Worm (Caenorhabditis elegans) whole organism, L1 larva: ENCODE results near the gene R151.8.

Experiments
- C16A3.4 ChIP-seq: fragments of 150-350 bp; optimal IDR thresholded peaks from 2 replicates; lab custom pipeline; 2014; ENCODE audit warnings: missing biosample characterization, missing genetic modification characterization
- F16B12.6 ChIP-seq: fragments of 150-350 bp; optimal IDR thresholded peaks from 2 replicates; lab custom pipeline; 2014; ENCODE audit warnings: missing biosample characterization, missing genetic modification characterization
- aly-2 ChIP-seq: fragments of 150-350 bp; optimal IDR thresholded peaks from 2 replicates; lab custom pipeline; 2014; ENCODE audit warnings: missing biosample characterization, missing genetic modification characterization
- ceh-63 ChIP-seq: fragments of 200-800 bp; sonication (Bioruptor generic); optimal IDR thresholded peaks from 2 replicates; lab custom pipeline; 2018; ENCODE audit warnings: mild to moderate bottlenecking, missing genetic modification characterization, missing compliant biosample characterization
- ceh-8 ChIP-seq: fragments of 200-800 bp; sonication (Bioruptor generic); optimal IDR thresholded peaks from 2 replicates; lab custom pipeline; 2018; ENCODE audit warnings: mild to moderate bottlenecking, missing genetic modification characterization, moderate library complexity, missing compliant biosample characterization
- ces-1 ChIP-seq: fragments of 150-350 bp; optimal IDR thresholded peaks from 2 replicates; lab custom pipeline; 2014; ENCODE audit warnings: missing biosample characterization, missing genetic modification reagents, missing genetic modification characterization
- efl-1 ChIP-seq, 4 experiments: fragments of 150-350 bp; optimal IDR thresholded peaks in 3 of 4; peaks in 1 of 4; 1 replicate in 1 of 4; 2 replicates in 3 of 4; lab custom pipeline; 2014; ENCODE audit warnings: missing biosample characterization in 2 of 4, missing genetic modification characterization in 2 of 4, missing genetic modification reagents in 2 of 4
- efl-3 ChIP-seq: fragments of 200-800 bp; sonication (Bioruptor generic); optimal IDR thresholded peaks from 2 replicates; lab custom pipeline; 2018; ENCODE audit warnings: mild to moderate bottlenecking, missing genetic modification characterization, missing compliant biosample characterization
- egl-13 ChIP-seq: sonication (generic microtip); optimal IDR thresholded peaks from 2 replicates; lab custom pipeline; 2016; ENCODE audit warnings: missing genotype, missing genetic modification reagents, missing genetic modification characterization, missing compliant biosample characterization
- fkh-10 ChIP-seq: sonication (generic microtip); optimal IDR thresholded peaks from 2 replicates; lab custom pipeline; 2017; ENCODE audit warnings: missing biosample characterization, missing genetic modification reagents, missing genetic modification characterization
- fos-1 ChIP-seq: fragments of 150-350 bp; optimal IDR thresholded peaks from 2 replicates; lab custom pipeline; 2014; ENCODE audit warnings: missing biosample characterization, missing genetic modification characterization
- hlh-17 ChIP-seq: fragments of 200-800 bp; sonication (Bioruptor generic); optimal IDR thresholded peaks from 2 replicates; lab custom pipeline; 2018; ENCODE audit warnings: missing genetic modification characterization, mild to moderate bottlenecking, missing compliant biosample characterization, moderate library complexity, borderline replicate concordance
- hpl-2 ChIP-seq: fragments of 150-350 bp; optimal IDR thresholded peaks from 2 replicates; lab custom pipeline; 2014; ENCODE audit warnings: missing biosample characterization, missing genetic modification reagents, missing genetic modification characterization
- irx-1 ChIP-seq: sonication (generic microtip); optimal IDR thresholded peaks from 2 replicates; lab custom pipeline; 2016; ENCODE audit warnings: missing genetic modification characterization, missing compliant biosample characterization
- jun-1 ChIP-seq: fragments of 150-350 bp; optimal IDR thresholded peaks from 2 replicates; lab custom pipeline; 2014; ENCODE audit warnings: missing biosample characterization, missing genetic modification reagents, missing genetic modification characterization
- lin-13 ChIP-seq: fragments of 150-350 bp; optimal IDR thresholded peaks from 2 replicates; lab custom pipeline; 2014; ENCODE audit warnings: missing biosample characterization, missing genetic modification reagents, missing genetic modification characterization
- lin-35 ChIP-seq, 2 experiments: fragments of 150-350 bp; optimal IDR thresholded peaks; 2 replicates each; lab custom pipeline; 2014; ENCODE audit warnings: missing biosample characterization in 2 of 2, missing genetic modification characterization in 2 of 2, missing genetic modification reagents in 2 of 2
- lin-39 ChIP-seq: fragments of 150-350 bp; optimal IDR thresholded peaks from 2 replicates; lab custom pipeline; 2014; ENCODE audit warnings: missing biosample characterization, missing genetic modification reagents, missing genetic modification characterization
- lsy-2 ChIP-seq, 2 experiments: fragments of 150-350 bp; optimal IDR thresholded peaks; 2 replicates each; lab custom pipeline; 2014; ENCODE audit warnings: missing biosample characterization in 2 of 2, missing genetic modification characterization in 2 of 2
- mab-9 ChIP-seq: fragments of 200-800 bp; sonication (Bioruptor generic); IDR thresholded peaks from 2 replicates; pipeline ENCODE4 v1.3.6; 2022; ENCODE audit warnings: missing genetic modification reagents, missing genetic modification characterization, missing compliant biosample characterization
- mef-2 ChIP-seq: fragments of 150-350 bp; optimal IDR thresholded peaks from 2 replicates; lab custom pipeline; 2014; ENCODE audit warnings: missing biosample characterization, missing genetic modification characterization
- nhr-28 ChIP-seq: fragments of 150-350 bp; optimal IDR thresholded peaks from 2 replicates; lab custom pipeline; 2014; ENCODE audit warnings: missing biosample characterization, missing genetic modification characterization
- nhr-47 ChIP-seq: sonication (generic microtip); optimal IDR thresholded peaks from 2 replicates; lab custom pipeline; 2016; ENCODE audit warnings: mild to moderate bottlenecking, missing genetic modification characterization, moderate library complexity, missing compliant biosample characterization
- nhr-76 ChIP-seq: sonication (generic microtip); optimal IDR thresholded peaks from 2 replicates; lab custom pipeline; 2017; ENCODE audit warnings: missing biosample characterization, missing genetic modification characterization
- nhr-77 ChIP-seq: fragments of 150-350 bp; optimal IDR thresholded peaks from 2 replicates; lab custom pipeline; 2014; ENCODE audit warnings: missing biosample characterization, missing genetic modification characterization
- nhr-90 ChIP-seq: sonication (generic microtip); optimal IDR thresholded peaks from 2 replicates; lab custom pipeline; 2016; ENCODE audit warnings: mild to moderate bottlenecking, missing genetic modification characterization, missing compliant biosample characterization; ENCODE audit not compliant: poor library complexity
- pag-3 ChIP-seq: sonication (generic microtip); optimal IDR thresholded peaks from 2 replicates; lab custom pipeline; 2017; ENCODE audit warnings: missing genetic modification characterization, mild to moderate bottlenecking, missing compliant biosample characterization, antibody characterized with exemption, borderline replicate concordance; ENCODE audit not compliant: insufficient read depth
- pqm-1 ChIP-seq: sonication (generic microtip); optimal IDR thresholded peaks from 3 replicates; lab custom pipeline; 2017; ENCODE audit warnings: missing biosample characterization, missing genetic modification characterization
- rnt-1 ChIP-seq: sonication (generic microtip); optimal IDR thresholded peaks from 2 replicates; lab custom pipeline; 2016; ENCODE audit warnings: mild to moderate bottlenecking, missing genetic modification characterization, moderate library complexity, missing compliant biosample characterization
- skn-1 ChIP-seq: fragments of 150-350 bp; optimal IDR thresholded peaks from 2 replicates; lab custom pipeline; 2014; ENCODE audit warnings: missing biosample characterization, missing genetic modification characterization
- snpc-4 ChIP-seq: fragments of 150-350 bp; optimal IDR thresholded peaks from 2 replicates; lab custom pipeline; 2014; ENCODE audit warnings: missing biosample characterization, missing genetic modification characterization
- sox-4 ChIP-seq: sonication (generic microtip); optimal IDR thresholded peaks from 2 replicates; lab custom pipeline; 2016; ENCODE audit warnings: missing genetic modification characterization, missing compliant biosample characterization
- sup-37 ChIP-seq: fragments of 200-800 bp; sonication (Bioruptor generic); optimal IDR thresholded peaks from 2 replicates; lab custom pipeline; 2018; ENCODE audit warnings: mild to moderate bottlenecking, missing genetic modification characterization, missing compliant biosample characterization
- tbx-2 ChIP-seq: sonication (generic microtip); optimal IDR thresholded peaks from 2 replicates; lab custom pipeline; 2016; ENCODE audit warnings: missing genetic modification characterization, missing compliant biosample characterization
- unc-130 ChIP-seq: fragments of 150-350 bp; optimal IDR thresholded peaks from 2 replicates; lab custom pipeline; 2017; ENCODE audit warnings: missing biosample characterization, missing genetic modification characterization, inconsistent platforms
- unc-62 ChIP-seq: fragments of 150-350 bp; optimal IDR thresholded peaks from 2 replicates; lab custom pipeline; 2014; ENCODE audit warnings: missing biosample characterization, missing genetic modification reagents, missing genetic modification characterization
- unc-86 ChIP-seq: sonication (generic microtip); optimal IDR thresholded peaks from 2 replicates; lab custom pipeline; 2016; ENCODE audit warnings: missing genetic modification characterization, missing compliant biosample characterization
- vab-15 ChIP-seq: sonication (generic microtip); optimal IDR thresholded peaks from 2 replicates; lab custom pipeline; 2017; ENCODE audit warnings: missing genotype, mild to moderate bottlenecking, missing genetic modification characterization, missing compliant biosample characterization
- zag-1 ChIP-seq: fragments of 150-350 bp; optimal IDR thresholded peaks from 2 replicates; lab custom pipeline; 2014; ENCODE audit warnings: missing biosample characterization, missing genetic modification characterization
- zip-4 ChIP-seq: fragments of 200-800 bp; sonication (Bioruptor generic); optimal IDR thresholded peaks from 2 replicates; lab custom pipeline; 2018; ENCODE audit warnings: mild to moderate bottlenecking, missing genetic modification characterization, moderate library complexity, missing compliant biosample characterization
- ztf-11 ChIP-seq, 2 experiments: sonication (generic microtip); optimal IDR thresholded peaks; 2 replicates each; lab custom pipeline; 2016 to 2017; ENCODE audit warnings: missing genetic modification characterization in 2 of 2, missing biosample characterization in 1 of 2, missing compliant biosample characterization in 1 of 2

Gene R151.8

ce11 chrIII:7198838-7199237 is 30.7 kb downstream of the R151.8 start, which contains the start of gene pfd-5 (continued):
- TF ChIP-seq egl-13 (tag; lab: Kevin White, UChicago) (peak; percentile 81), nhr-77 (no peak), jun-1 (tag; lab: Kevin White, UChicago) (no peak), ceh-8 (GFP tag; lab: Kevin White, UChicago) (no peak), efl-3 (GFP tag; lab: Kevin White, UChicago) (no peak), aly-2 (tag; lab: Kevin White, UChicago) (no peak), pqm-1 (tag; lab: Kevin White, UChicago) (no peak), skn-1 (tag; lab: Kevin White, UChicago) (peak; percentile 51), unc-86 (peak; percentile 51), rnt-1 (tag; lab: Kevin White, UChicago) (peak; percentile 97), mab-9 (GFP tag; lab: Robert Waterston, UW) (no peak), vab-15 (tag; lab: Kevin White, UChicago) (no peak), hpl-2 (GFP tag; lab: Kevin White, UChicago) (no peak), sup-37 (GFP tag; lab: Kevin White, UChicago) (no peak), unc-130 (tag; lab: Kevin White, UChicago) (peak; percentile 12), ces-1 (GFP tag; lab: Kevin White, UChicago) (no peak), lsy-2 (tag; optimal IDR thresholded peaks at IDR 0.05; lab: Kevin White, UChicago) (peak; percentile 82 to 84), mef-2 (no peak), fkh-10 (no peak), unc-62 (GFP tag; lab: Kevin White, UChicago) (no peak), ztf-11 (tag; optimal IDR thresholded peaks at IDR 0.05; lab: Kevin White, UChicago) (peak in 1 of 2 experiments; percentile 84), nhr-47 (tag; lab: Kevin White, UChicago) (peak; percentile 85), F16B12.6 (tag; lab: Kevin White, UChicago) (peak; percentile 10), nhr-28 (tag; lab: Kevin White, UChicago) (no peak), pag-3 (tag; lab: Kevin White, UChicago) (peak; percentile 4), ceh-63 (GFP tag; lab: Kevin White, UChicago) (no peak), C16A3.4 (tag; lab: Kevin White, UChicago) (peak; percentile 37), zag-1 (tag; lab: Kevin White, UChicago) (no peak), nhr-76 (tag; lab: Kevin White, UChicago) (no peak), snpc-4 (peak; percentile 36), tbx-2 (tag; lab: Kevin White, UChicago) (peak; percentile 81), sox-4 (peak; percentile 65)

ce11 chrIII:7197973-7198372 is 31.6 kb downstream of the R151.8 start, which contains the start of gene exos-9:
exos-9 (minus strand) TSS chrIII:7198073.
- TF ChIP-seq irx-1 (tag; lab: Kevin White, UChicago) (no peak), efl-1 (optimal IDR thresholded peaks at IDR 0.05; lab: Kevin White, UChicago) (no peak), efl-1 (GFP tag; optimal IDR thresholded peaks at IDR 0.05 in 1 of 2; lab: Kevin White, UChicago) (no peak), unc-130 (tag; lab: Kevin White, UChicago) (no peak), zip-4 (no peak), lin-13 (GFP tag; lab: Kevin White, UChicago) (no peak), tbx-2 (tag; lab: Kevin White, UChicago) (no peak), lin-35 (GFP tag; optimal IDR thresholded peaks at IDR 0.05; lab: Kevin White, UChicago) (no peak), nhr-76 (tag; lab: Kevin White, UChicago) (no peak), jun-1 (tag; lab: Kevin White, UChicago) (no peak), fos-1 (tag; lab: Kevin White, UChicago) (no peak), ces-1 (GFP tag; lab: Kevin White, UChicago) (no peak), C16A3.4 (tag; lab: Kevin White, UChicago) (no peak), nhr-90 (tag; lab: Kevin White, UChicago) (no peak), hlh-17 (GFP tag; lab: Kevin White, UChicago) (no peak), lin-39 (tag; lab: Kevin White, UChicago) (no peak)
- TF ChIP-seq, all 84 proteins: peak for 0
